Fruit fly (Drosophila melanogaster) whole organism, wandering third instar larva: ENCODE results near the gene ppk13.

Source experiments
- Abd-B ChIP-seq: fragments of >200 bp; optimal IDR thresholded peaks from 2 replicates; lab custom pipeline; 2017; ENCODE audit warnings: missing biosample characterization, missing genetic modification characterization
- CG32264 ChIP-seq: fragments of 200-800 bp; sonication (Bioruptor generic); optimal IDR thresholded peaks from 2 replicates; lab custom pipeline; 2016; ENCODE audit warnings: missing biosample characterization, missing genetic modification characterization
- CG9705 ChIP-seq: fragments of 200-800 bp; sonication (Bioruptor generic); optimal IDR thresholded peaks from 2 replicates; lab custom pipeline; 2018; ENCODE audit warnings: missing biosample characterization, mild to moderate bottlenecking, missing genetic modification characterization
- Dfd ChIP-seq: fragments of >200 bp; optimal IDR thresholded peaks from 2 replicates; lab custom pipeline; 2017; ENCODE audit warnings: missing biosample characterization, missing genetic modification characterization
- Dif ChIP-seq: fragments of 200-275, 200-300 bp; sonication (Bioruptor generic); optimal IDR thresholded peaks from 2 replicates; lab custom pipeline; 2018; ENCODE audit warnings: missing biosample characterization, missing genetic modification characterization; ENCODE audit not compliant: partially characterized antibody
- GATAd ChIP-seq: sonication (Bioruptor generic); optimal IDR thresholded peaks from 2 replicates; lab custom pipeline; 2016; ENCODE audit warnings: missing biosample characterization, missing genetic modification characterization
- Hnf4 ChIP-seq: fragments of 200-800 bp; sonication (Bioruptor generic); optimal IDR thresholded peaks from 2 replicates; lab custom pipeline; 2016; ENCODE audit warnings: missing biosample characterization, mild to moderate bottlenecking, missing genetic modification characterization
- Hr78 ChIP-seq: fragments of >200 bp; optimal IDR thresholded peaks from 2 replicates; lab custom pipeline; 2017; ENCODE audit warnings: missing biosample characterization, missing genetic modification characterization
- Jra ChIP-seq: sonication (Bioruptor generic); optimal IDR thresholded peaks from 2 replicates; lab custom pipeline; 2016; ENCODE audit warnings: missing biosample characterization, missing genetic modification characterization
- Myc ChIP-seq: fragments of >200 bp; optimal IDR thresholded peaks from 2 replicates; lab custom pipeline; 2017
- N ChIP-seq: fragments of >200 bp; optimal IDR thresholded peaks from 2 replicates; lab custom pipeline; 2018; ENCODE audit warnings: missing biosample characterization, missing external identifiers, missing genetic modification characterization
- OdsH ChIP-seq: fragments of 200-800 bp; sonication (Bioruptor generic); optimal IDR thresholded peaks from 2 replicates; lab custom pipeline; 2016; ENCODE audit warnings: missing biosample characterization, mild to moderate bottlenecking, missing genetic modification characterization
- Rel ChIP-seq, 2 experiments: fragments of 200-800 bp; sonication (Bioruptor generic) in 1 of 2; optimal IDR thresholded peaks; 2 replicates in 1 of 2; 3 replicates in 1 of 2; lab custom pipeline; 2016 to 2019; ENCODE audit warnings: mild to moderate bottlenecking in 2 of 2, missing biosample characterization in 2 of 2, missing genetic modification characterization in 2 of 2, moderate library complexity in 1 of 2
- Sp1 ChIP-seq: fragments of 200-800 bp; sonication (Bioruptor generic); optimal IDR thresholded peaks from 3 replicates; lab custom pipeline; 2019; ENCODE audit warnings: missing biosample characterization, mild to moderate bottlenecking, missing genetic modification characterization, moderate library complexity
- Vsx2 ChIP-seq: fragments of 200-300, 225-300 bp; sonication (Bioruptor generic); optimal IDR thresholded peaks from 2 replicates; lab custom pipeline; 2018; ENCODE audit warnings: missing biosample characterization, missing genetic modification characterization; ENCODE audit not compliant: partially characterized antibody
- br ChIP-seq: fragments of 200-800 bp; sonication (Bioruptor generic); optimal IDR thresholded peaks from 2 replicates; lab custom pipeline; 2016; ENCODE audit warnings: missing biosample characterization, missing genetic modification characterization
- brk ChIP-seq: fragments of 200-800 bp; sonication (Bioruptor generic); optimal IDR thresholded peaks from 2 replicates; lab custom pipeline; 2016; ENCODE audit warnings: missing biosample characterization, mild to moderate bottlenecking, missing genetic modification characterization
- dl ChIP-seq, 2 experiments: fragments of 175-275, 200-275 bp in 1 of 2; fragments of 200-275 bp in 1 of 2; sonication (Bioruptor generic); optimal IDR thresholded peaks; lab custom pipeline; 2018; ENCODE audit warnings: mild to moderate bottlenecking in 2 of 2, missing biosample characterization in 2 of 2, missing genetic modification characterization in 2 of 2, moderate library complexity in 2 of 2; ENCODE audit not compliant: partially characterized antibody in 2 of 2, insufficient read depth in 1 of 2
- dsf ChIP-seq: sonication (Bioruptor generic); optimal IDR thresholded peaks from 2 replicates; lab custom pipeline; 2016; ENCODE audit warnings: missing biosample characterization, missing genetic modification characterization, borderline replicate concordance
- ey ChIP-seq: fragments of 200-800 bp; sonication (Bioruptor generic); optimal IDR thresholded peaks from 2 replicates; lab custom pipeline; 2016; ENCODE audit warnings: missing biosample characterization, missing genetic modification characterization
- foxo ChIP-seq, 2 experiments: fragments of 200-800 bp; sonication (Bioruptor generic); optimal IDR thresholded peaks; 2 replicates in 1 of 2; 3 replicates in 1 of 2; lab custom pipeline; 2016 to 2017; ENCODE audit warnings: missing biosample characterization in 2 of 2, missing genetic modification characterization in 2 of 2
- fru ChIP-seq: fragments of 200-800 bp; sonication (Bioruptor generic); optimal IDR thresholded peaks from 3 replicates; lab custom pipeline; 2016; ENCODE audit warnings: missing biosample characterization, mild to moderate bottlenecking, missing genetic modification characterization
- h ChIP-seq: fragments of 200-800 bp; sonication (Bioruptor generic); optimal IDR thresholded peaks from 3 replicates; lab custom pipeline; 2016; ENCODE audit warnings: missing biosample characterization, mild to moderate bottlenecking, missing genetic modification characterization
- jim ChIP-seq: fragments of 175-275, 200-325 bp; sonication (Bioruptor generic); optimal IDR thresholded peaks from 2 replicates; lab custom pipeline; 2016; ENCODE audit warnings: missing biosample characterization, mild to moderate bottlenecking, missing genetic modification characterization
- pan ChIP-seq: fragments of >200 bp; optimal IDR thresholded peaks from 2 replicates; lab custom pipeline; 2017
- psq ChIP-seq: fragments of 200-800 bp; sonication (Bioruptor generic); optimal IDR thresholded peaks from 3 replicates; lab custom pipeline; 2017; ENCODE audit warnings: missing biosample characterization, mild to moderate bottlenecking, missing genetic modification characterization, moderate library complexity
- rgr ChIP-seq: fragments of 200-800 bp; sonication (Bioruptor generic); optimal IDR thresholded peaks from 3 replicates; lab custom pipeline; 2016; ENCODE audit warnings: missing biosample characterization, mild to moderate bottlenecking, missing genetic modification characterization
- sage ChIP-seq: fragments of 200-800 bp; sonication (Bioruptor generic); optimal IDR thresholded peaks from 2 replicates; lab custom pipeline; 2016; ENCODE audit warnings: missing biosample characterization, mild to moderate bottlenecking, missing genetic modification characterization
- sv ChIP-seq: fragments of 200-800 bp; sonication (Bioruptor generic); optimal IDR thresholded peaks from 3 replicates; lab custom pipeline; 2016; ENCODE audit warnings: missing biosample characterization, missing genetic modification characterization
- tai ChIP-seq: sonication (Bioruptor generic); optimal IDR thresholded peaks from 2 replicates; lab custom pipeline; 2016; ENCODE audit warnings: missing biosample characterization, missing genetic modification characterization
- usp ChIP-seq: fragments of >200 bp; optimal IDR thresholded peaks from 2 replicates; lab custom pipeline; 2017; ENCODE audit warnings: missing biosample characterization, missing genetic modification characterization
- woc ChIP-seq: sonication (Bioruptor generic); optimal IDR thresholded peaks from 2 replicates; lab custom pipeline; 2016; ENCODE audit warnings: missing biosample characterization, mild to moderate bottlenecking, missing genetic modification characterization

The ppk13 gene

dm6 chr2L:21105127-21105526 lies 16.6 kb upstream of the ppk13 start:
- TF ChIP-seq jim (GFP tag; lab: Kevin White, UChicago) (no peak), foxo (GFP tag; optimal IDR thresholded peaks at IDR 0.05; lab: Kevin White, UChicago) (no peak), h (GFP tag; lab: Kevin White, UChicago) (no peak)
- TF ChIP-seq, all 38 proteins: peak for 0

- TF ChIP-seq Vsx2 (GFP tag; lab: Kevin White, UChicago) (no peak), GATAd (GFP tag; lab: Kevin White, UChicago) (no peak), Jra (GFP tag; lab: Kevin White, UChicago) (no peak), br (GFP tag; lab: Kevin White, UChicago) (no peak), OdsH (GFP tag; lab: Kevin White, UChicago) (no peak), dsf (GFP tag; lab: Kevin White, UChicago) (no peak), tai (no peak), N (no peak), CG32264 (no peak), Hnf4 (no peak), fru (GFP tag; lab: Kevin White, UChicago) (no peak), h (GFP tag; lab: Kevin White, UChicago) (no peak), foxo (GFP tag; optimal IDR thresholded peaks at IDR 0.05; lab: Kevin White, UChicago) (no peak), woc (GFP tag; lab: Kevin White, UChicago) (no peak), Abd-B (GFP tag; lab: Kevin White, UChicago) (no peak)
These were observed 15.8 kb upstream of the ppk13 start, which contains the start of the genes CG46307 and Nhe2 for dm6 chr2L:21104326-21104725. Gene CG46307, plus strand, starts transcription at chr2L:21104568. Gene Nhe2, plus strand, starts transcription at chr2L:21104568.

dm6 chr2L:21102399-21103108 lies 14.0 kb upstream of the ppk13 start, which contains the start of gene CG9257:
Gene CG9257, plus strand, starts transcription at chr2L:21102743.
- TF ChIP-seq sv (GFP tag; lab: Kevin White, UChicago) (no peak), sage (GFP tag; lab: Kevin White, UChicago) (no peak), OdsH (GFP tag; lab: Kevin White, UChicago) (peak; percentile 6), dsf (GFP tag; lab: Kevin White, UChicago) (no peak), Dfd (GFP tag; lab: Kevin White, UChicago) (no peak), ey (GFP tag; lab: Kevin White, UChicago) (peak; percentile 13), Hnf4 (peak; percentile 24), brk (GFP tag; lab: Kevin White, UChicago) (peak; percentile 27), dl (GFP tag; optimal IDR thresholded peaks at IDR 0.05; lab: Kevin White, UChicago; ENCODE audit: insufficient read depth in 1 of 2, partially characterized antibody in 2 of 2) (no peak), N (no peak), foxo (GFP tag; optimal IDR thresholded peaks at IDR 0.05; lab: Kevin White, UChicago) (peak in 1 of 2 experiments; percentile 38), psq (no peak), Myc (lab: Kevin White, UChicago) (peak; percentile 21), Rel (GFP tag; optimal IDR thresholded peaks at IDR 0.05; lab: Kevin White, UChicago) (no peak), Rel (tag; optimal IDR thresholded peaks at IDR 0.05; lab: Kevin White, UChicago) (peak; percentile 81), tai (peak; percentile 57), woc (GFP tag; lab: Kevin White, UChicago) (peak; percentile 40)

dm6 chr2L:21097850-21098249 lies 9.3 kb upstream of the ppk13 start:
- TF ChIP-seq Dif (GFP tag; lab: Kevin White, UChicago) (no peak), CG9705 (GFP tag; lab: Kevin White, UChicago) (no peak), pan (lab: Kevin White, UChicago) (no peak), Myc (lab: Kevin White, UChicago) (no peak), usp (GFP tag; lab: Kevin White, UChicago) (no peak), Rel (GFP tag; optimal IDR thresholded peaks at IDR 0.05; lab: Kevin White, UChicago) (no peak), Rel (tag; optimal IDR thresholded peaks at IDR 0.05; lab: Kevin White, UChicago) (no peak), Vsx2 (GFP tag; lab: Kevin White, UChicago) (no peak), N (no peak), sv (GFP tag; lab: Kevin White, UChicago) (no peak), dsf (GFP tag; lab: Kevin White, UChicago) (no peak), br (GFP tag; lab: Kevin White, UChicago) (no peak), OdsH (GFP tag; lab: Kevin White, UChicago) (no peak), Sp1 (GFP tag; lab: Kevin White, UChicago) (no peak), Hr78 (GFP tag; lab: Kevin White, UChicago) (no peak), CG32264 (no peak), Jra (GFP tag; lab: Kevin White, UChicago) (no peak), Hnf4 (no peak), rgr (GFP tag; lab: Kevin White, UChicago) (no peak)
